Fruit fly (Drosophila melanogaster): ENCODE results near the gene CG12239.
A peak's percentile ranks its signal among the peaks of the same experiment; 100 is the strongest.

CG12239 gene

dm6 chrX:5800634-5801033 is 8.7 kb downstream of the CG12239 start:
- TF ChIP-seq Eip78C (GFP tag), result peak; percentile 52
- TF ChIP-seq svp (GFP tag), result peak; percentile 66
- TF ChIP-seq CG10669 (GFP tag; optimal IDR thresholded peaks at IDR 0.05), result peak; percentile 2
- TF ChIP-seq vri (GFP tag; optimal IDR thresholded peaks at IDR 0.05), result no peak
- no peak for TF ChIP-seq eg (GFP tag; IDR thresholded peaks at IDR 0.05)
- no peak for TF ChIP-seq CG11902 (GFP tag; optimal IDR thresholded peaks at IDR 0.05)
- no peak for TF ChIP-seq CG31627 (GFP tag; optimal IDR thresholded peaks at IDR 0.05)
- TF ChIP-seq CG16779 (tag; optimal IDR thresholded peaks at IDR 0.05), result no peak
- no peak for TF ChIP-seq CG6163 (GFP tag; IDR thresholded peaks at IDR 0.05)

dm6 chrX:5804377-5804776 is 12.4 kb downstream of the CG12239 start, which contains the start of gene Cpr5C:
TSS of gene Cpr5C (plus strand) at chrX:5804677.
- TF ChIP-seq Gug (GFP tag; IDR thresholded peaks at IDR 0.05) (no peak), CG6163 (GFP tag; IDR thresholded peaks at IDR 0.05) (no peak), CG6276 (GFP tag; optimal IDR thresholded peaks at IDR 0.05) (no peak)

dm6 chrX:5808654-5809053 is 16.7 kb downstream of the CG12239 start, which contains the start of gene Prosbeta2R1:
TSS of gene Prosbeta2R1 (plus strand) at chrX:5808954.
- TF ChIP-seq Met (GFP tag; optimal IDR thresholded peaks at IDR 0.05) (no peak), Eip93F (GFP tag; optimal IDR thresholded peaks at IDR 0.05) (no peak), esn (GFP tag; optimal IDR thresholded peaks at IDR 0.05) (no peak), fd59A (GFP tag; optimal IDR thresholded peaks at IDR 0.05) (no peak), CG10669 (GFP tag; optimal IDR thresholded peaks at IDR 0.05) (no peak), achi (GFP tag; optimal IDR thresholded peaks at IDR 0.05) (no peak), CG6808 (GFP tag; optimal IDR thresholded peaks at IDR 0.05) (no peak), Hr39 (GFP tag; optimal IDR thresholded peaks at IDR 0.05) (no peak), svp (GFP tag) (no peak), CG4318 (GFP tag; optimal IDR thresholded peaks at IDR 0.05) (no peak), OdsH (GFP tag; optimal IDR thresholded peaks at IDR 0.05) (no peak), CG3032 (tag; optimal IDR thresholded peaks at IDR 0.05) (no peak), pdm3 (GFP tag; optimal IDR thresholded peaks at IDR 0.05) (no peak), Sox14 (GFP tag; optimal IDR thresholded peaks at IDR 0.05) (no peak), Hr38 (GFP tag; optimal IDR thresholded peaks at IDR 0.05) (no peak), CG6854 (GFP tag; optimal IDR thresholded peaks at IDR 0.05) (no peak)

dm6 chrX:5812877-5813276 is 20.9 kb downstream of the CG12239 start, which contains the start of gene CG44329:
TSS of gene CG44329 (minus strand) at chrX:5812977.
- TF ChIP-seq CG34406 (GFP tag; optimal IDR thresholded peaks at IDR 0.05) (no peak), Ets96B (tag; optimal IDR thresholded peaks at IDR 0.05) (no peak), CG6808 (GFP tag; optimal IDR thresholded peaks at IDR 0.05) (no peak), Blimp-1 (GFP tag; optimal IDR thresholded peaks at IDR 0.05) (no peak), CG7368 (GFP tag; optimal IDR thresholded peaks at IDR 0.05) (no peak), Smox (GFP tag; optimal IDR thresholded peaks at IDR 0.05) (no peak)

dm6 chrX:5815720-5816119 is 23.8 kb downstream of the CG12239 start, which contains the start of gene AgmNAT:
TSS of gene AgmNAT (minus strand) at chrX:5815820.
- no peak for TF ChIP-seq CG6792 (GFP tag; optimal IDR thresholded peaks at IDR 0.05)
- peak; percentile 12 for TF ChIP-seq Eip78C (GFP tag)

- no peak for TF ChIP-seq Sox102F (GFP tag; optimal IDR thresholded peaks at IDR 0.05)
- no peak for TF ChIP-seq acj6 (GFP tag; optimal IDR thresholded peaks at IDR 0.05)
- no peak for TF ChIP-seq ss (GFP tag; optimal IDR thresholded peaks at IDR 0.05)
- TF ChIP-seq salr (GFP tag; optimal IDR thresholded peaks at IDR 0.05), result no peak
- no peak for TF ChIP-seq CG10669 (GFP tag; optimal IDR thresholded peaks at IDR 0.05)
- TF ChIP-seq eg (GFP tag; IDR thresholded peaks at IDR 0.05), result no peak
- no peak for TF ChIP-seq Ets21C (GFP tag; optimal IDR thresholded peaks at IDR 0.05)
- TF ChIP-seq CG6163 (GFP tag; IDR thresholded peaks at IDR 0.05), result no peak
Measured at dm6 chrX:5817191-5817590, 25.3 kb downstream of the CG12239 start.
